Fruit fly (Drosophila melanogaster): ENCODE measurements around the gene Uba2.

Uba2 gene

DNA sequence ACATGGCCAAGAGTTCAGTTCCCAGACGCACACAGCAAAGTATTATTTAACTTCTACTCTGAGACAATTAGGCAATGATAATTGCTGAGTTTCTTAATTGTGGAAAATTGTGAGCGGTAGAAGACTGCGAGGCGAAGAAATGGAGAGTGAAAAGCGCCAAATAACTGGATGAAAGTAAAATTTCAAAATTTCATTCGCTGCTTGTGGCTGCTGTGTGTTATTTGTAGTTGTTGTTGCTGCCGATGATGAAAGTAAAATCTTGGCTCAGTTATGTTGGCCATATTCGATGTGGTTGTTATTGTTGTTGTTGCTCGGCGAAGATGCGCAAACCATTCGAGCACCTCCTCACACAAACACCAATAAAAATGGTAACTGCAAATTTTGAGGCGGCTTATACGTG lies 22.7 kb upstream of the Uba2 start:
- no peak for TF ChIP-seq Pif1A (GFP tag; optimal IDR thresholded peaks at IDR 0.05)
- TF ChIP-seq rn (GFP tag; IDR thresholded peaks at IDR 0.05), result no peak
- TF ChIP-seq CG17806 (tag; optimal IDR thresholded peaks at IDR 0.05), result no peak
- no peak for TF ChIP-seq CG8301 (tag; optimal IDR thresholded peaks at IDR 0.05)
- TF ChIP-seq CG9948 (tag; optimal IDR thresholded peaks at IDR 0.05), result no peak
- no peak for TF ChIP-seq CG8159 (tag; optimal IDR thresholded peaks at IDR 0.05)
- TF ChIP-seq gl (tag; optimal IDR thresholded peaks at IDR 0.05), result no peak
- TF ChIP-seq CG14655 (GFP tag; optimal IDR thresholded peaks at IDR 0.05), result no peak
- TF ChIP-seq CG4496 (GFP tag; IDR thresholded peaks at IDR 0.05), result no peak

DNA sequence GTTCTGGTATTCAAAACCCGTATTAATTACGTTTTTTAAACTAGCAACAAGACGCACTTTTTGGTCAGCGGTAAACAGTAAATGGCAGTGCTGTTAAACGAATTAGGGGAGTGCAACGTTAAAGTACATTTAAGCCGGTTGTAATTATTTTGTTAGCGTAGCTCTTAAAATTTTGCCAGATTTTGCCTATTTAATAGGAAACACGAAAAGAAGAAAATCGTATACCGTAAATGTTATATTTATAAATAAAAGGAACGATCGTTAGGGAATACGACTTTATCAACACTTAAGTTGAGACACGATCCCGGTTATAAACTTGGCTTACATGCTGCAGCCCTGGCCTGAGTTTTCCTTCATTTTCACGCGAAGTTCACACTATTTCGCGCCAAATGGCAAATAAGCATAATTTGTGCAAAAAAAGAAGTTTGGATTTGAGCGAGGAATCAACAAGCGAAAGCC lies 9.9 kb upstream of the Uba2 start, which contains the start of the genes Setx and mus301:
Gene Setx, minus strand, starts transcription at position 51 of the 459 bp plus-strand sequence.
Gene mus301, plus strand, starts transcription at position 361 of the 459 bp plus-strand sequence.
- peak; percentile 56 for TF ChIP-seq CG17806 (tag; optimal IDR thresholded peaks at IDR 0.05)
- peak; percentile 52; the same call in 2 of the 3 replicates for TF ChIP-seq CG4496 (GFP tag; IDR thresholded peaks at IDR 0.05)
- no peak for TF ChIP-seq gl (tag; optimal IDR thresholded peaks at IDR 0.05)
- peak; percentile 76 for TF ChIP-seq CG15710 (tag; optimal IDR thresholded peaks at IDR 0.05)
- 0 out of 2 replicates have a peak, but pooled peaks have one; percentile 42 for TF ChIP-seq CG32121 (GFP tag; IDR thresholded peaks at IDR 0.05)
- TF ChIP-seq rn (GFP tag; IDR thresholded peaks at IDR 0.05), result peak; percentile 56
- peak; percentile 49 for TF ChIP-seq Ets98B (GFP tag; IDR thresholded peaks at IDR 0.05)
- TF ChIP-seq CG8159 (tag; optimal IDR thresholded peaks at IDR 0.05), result no peak

DNA sequence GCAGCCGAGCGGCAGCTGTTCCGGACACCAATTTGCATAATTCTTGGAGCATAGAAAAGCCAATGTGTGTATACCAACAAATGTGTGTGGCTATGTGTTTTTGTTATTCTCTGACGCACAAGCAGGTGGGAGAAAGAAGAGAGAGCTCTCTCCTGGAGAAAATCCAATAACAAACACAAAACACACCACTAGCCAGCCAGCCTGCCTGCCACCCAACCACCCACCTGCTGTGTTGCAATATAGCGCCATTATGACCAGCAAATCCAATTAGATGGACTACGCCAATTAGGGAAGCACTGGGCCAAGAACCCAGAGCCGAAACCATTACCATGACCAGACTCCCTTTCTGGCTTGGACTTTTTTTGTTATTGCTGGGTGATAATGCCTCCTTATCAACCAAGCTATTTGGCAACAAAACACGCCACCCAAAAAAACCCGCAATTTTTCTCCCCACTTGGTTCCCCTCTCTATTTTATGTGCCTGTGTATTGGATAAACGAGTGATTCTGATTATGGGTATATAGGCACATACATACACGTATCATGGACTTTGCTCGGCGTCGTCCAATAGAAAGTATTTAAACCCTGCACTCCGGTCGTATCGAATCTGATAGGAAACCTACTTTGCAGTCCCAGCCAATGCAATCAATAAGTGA lies 905 bp upstream of the Uba2 start:
- TF ChIP-seq Ets98B (GFP tag; IDR thresholded peaks at IDR 0.05), result no peak
- TF ChIP-seq CG13204 (GFP tag; optimal IDR thresholded peaks at IDR 0.05), result no peak
- TF ChIP-seq Pif1A (GFP tag; optimal IDR thresholded peaks at IDR 0.05), result no peak
- peak; percentile 6 for TF ChIP-seq CG8301 (tag; optimal IDR thresholded peaks at IDR 0.05)
- no peak for TF ChIP-seq Pif1B (GFP tag; optimal IDR thresholded peaks at IDR 0.05)
- no peak for TF ChIP-seq Snoo (tag; optimal IDR thresholded peaks at IDR 0.05)
- TF ChIP-seq D1 (tag; optimal IDR thresholded peaks at IDR 0.05), result no peak
- 0 out of 3 replicates have a peak, but pooled peaks have one; percentile 34 for TF ChIP-seq fd96Ca (GFP tag; IDR thresholded peaks at IDR 0.05)
- no peak for TF ChIP-seq CG15710 (tag; optimal IDR thresholded peaks at IDR 0.05)
- TF ChIP-seq CG14655 (GFP tag; optimal IDR thresholded peaks at IDR 0.05), result no peak
- no peak for TF ChIP-seq CG10348 (GFP tag; IDR thresholded peaks at IDR 0.05)
- no peak for TF ChIP-seq EcR (GFP tag; optimal IDR thresholded peaks at IDR 0.05)
- no peak for TF ChIP-seq CG34367 (tag; optimal IDR thresholded peaks at IDR 0.05)
- no peak for TF ChIP-seq CG17806 (tag; optimal IDR thresholded peaks at IDR 0.05)
- TF ChIP-seq rn (GFP tag; IDR thresholded peaks at IDR 0.05), result no peak
- TF ChIP-seq gl (tag; optimal IDR thresholded peaks at IDR 0.05), result peak; percentile 34
- TF ChIP-seq CG12605 (GFP tag; IDR thresholded peaks at IDR 0.05), result no peak
- TF ChIP-seq CG8159 (tag; optimal IDR thresholded peaks at IDR 0.05), result no peak
- no peak for TF ChIP-seq CG32121 (GFP tag; IDR thresholded peaks at IDR 0.05)
- 0 out of 3 replicates have a peak, but pooled peaks have one; percentile 33 for TF ChIP-seq CG4496 (GFP tag; IDR thresholded peaks at IDR 0.05)
- no peak for TF ChIP-seq CG9948 (tag; optimal IDR thresholded peaks at IDR 0.05)

DNA sequence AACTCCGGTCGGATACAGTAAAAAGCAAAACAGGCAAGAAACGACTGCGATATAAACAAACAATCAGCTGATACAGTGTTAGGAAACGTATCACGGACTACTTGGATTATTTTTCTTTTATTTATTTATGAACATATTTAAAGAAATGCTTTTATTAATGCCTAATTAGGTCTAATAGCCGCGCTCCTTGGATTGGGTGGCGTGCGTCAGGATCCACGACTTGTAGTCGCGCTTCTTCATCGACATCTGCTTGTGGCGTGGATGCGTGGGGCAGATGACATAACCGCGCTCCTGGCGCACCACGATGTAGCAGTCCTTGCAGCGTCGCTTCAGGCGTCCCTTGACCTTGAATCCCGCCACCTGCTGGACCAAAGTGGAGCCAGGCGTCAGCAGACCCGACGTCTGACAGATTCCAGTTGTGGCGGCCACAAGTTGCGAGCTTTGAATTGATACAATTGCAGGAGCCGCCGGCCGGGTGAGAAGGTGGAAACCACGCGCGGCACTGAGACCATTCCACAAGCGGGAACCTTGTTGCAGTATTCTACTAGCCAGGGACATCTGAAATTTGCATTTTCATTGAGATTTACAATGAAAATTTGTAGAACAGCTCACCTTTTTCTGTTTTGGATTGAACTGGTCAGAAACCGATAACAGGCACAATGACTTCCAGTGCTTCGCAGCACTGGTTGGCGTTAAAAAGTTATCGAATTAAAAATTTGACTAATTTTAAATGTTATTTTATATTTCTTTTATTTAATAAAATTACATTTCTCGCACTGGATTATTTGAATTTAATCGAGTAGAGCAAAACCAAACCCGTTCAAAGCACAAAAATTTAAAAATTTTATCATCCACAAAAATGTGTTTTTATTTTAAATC lies 2.9 kb downstream of the Uba2 start, which contains the start of the genes CG7550 and mRpL36:
Gene CG7550, minus strand, starts transcription at position 51 of the 879 bp plus-strand sequence.
Gene mRpL36, minus strand, starts transcription at position 652 of the 879 bp plus-strand sequence.
- TF ChIP-seq Pif1A (GFP tag; optimal IDR thresholded peaks at IDR 0.05) (no peak), CG34367 (tag; optimal IDR thresholded peaks at IDR 0.05) (no peak), CG12605 (GFP tag; IDR thresholded peaks at IDR 0.05) (no peak), Ets98B (GFP tag; IDR thresholded peaks at IDR 0.05) (no peak), EcR (GFP tag; optimal IDR thresholded peaks at IDR 0.05) (no peak), CG4496 (GFP tag; IDR thresholded peaks at IDR 0.05) (no peak), CG13204 (GFP tag; optimal IDR thresholded peaks at IDR 0.05) (no peak), CG15710 (tag; optimal IDR thresholded peaks at IDR 0.05) (no peak)

DNA sequence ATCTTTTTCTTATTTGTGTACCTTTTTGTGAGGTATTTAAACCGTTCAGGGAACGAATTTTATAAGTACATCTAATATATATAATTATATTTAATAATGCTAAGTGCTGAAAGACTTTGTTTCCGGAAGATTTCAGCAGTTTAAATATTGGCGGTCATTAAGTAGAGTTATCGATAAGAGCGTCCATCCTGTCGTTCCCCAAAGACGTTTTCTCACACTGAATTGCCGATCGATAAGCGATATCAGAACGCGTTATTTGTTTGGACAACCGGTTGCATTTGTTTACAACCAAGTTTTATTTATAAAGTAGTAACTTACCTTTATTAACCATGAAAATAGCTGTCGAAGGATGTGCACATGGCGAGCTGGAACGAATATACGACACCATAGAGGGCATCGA lies 6.0 kb downstream of the Uba2 start, which contains the start of gene ldbr:
Gene ldbr, plus strand, starts transcription at position 238 of the 400 bp plus-strand sequence.
- TF ChIP-seq gl (tag; optimal IDR thresholded peaks at IDR 0.05) (no peak), Snoo (tag; optimal IDR thresholded peaks at IDR 0.05) (peak; percentile 12)

DNA sequence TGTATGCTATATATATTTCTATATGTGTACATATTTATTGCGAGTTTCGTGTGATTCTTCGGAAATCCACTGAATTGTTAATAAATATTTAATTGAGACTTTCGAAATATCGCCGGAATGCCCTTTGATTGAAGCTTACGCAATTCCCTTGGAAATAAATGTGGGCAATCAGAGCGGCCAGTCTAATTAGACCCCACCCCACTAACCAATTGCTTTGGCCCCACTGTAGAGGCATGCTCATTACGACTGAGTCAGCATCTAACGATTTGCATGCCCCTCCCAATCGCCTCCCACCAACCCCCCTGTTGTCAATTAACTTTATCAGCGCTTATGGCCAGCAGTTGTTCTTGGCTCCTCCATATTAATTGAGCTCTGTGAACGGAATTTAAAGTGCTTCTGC lies 10.8 kb downstream of the Uba2 start:
- TF ChIP-seq CG32121 (GFP tag; IDR thresholded peaks at IDR 0.05) (0 out of 2 replicates have a peak, but pooled peaks have one; percentile 16), rn (GFP tag; IDR thresholded peaks at IDR 0.05) (no peak)

All from whole organism, pupa.